Fruit fly (Drosophila melanogaster) whole organism, wandering third instar larva: Measurements from ENCODE around the gene TSG101.

ENCODE experiments used
- CG9705 ChIP-seq: fragments of 200-800 bp; sonication (Bioruptor generic); optimal IDR thresholded peaks from 2 replicates; lab custom pipeline; 2018; ENCODE audit warnings: missing biosample characterization, mild to moderate bottlenecking, missing genetic modification characterization
- CrebA ChIP-seq: fragments of 200-800 bp; sonication (Bioruptor generic); optimal IDR thresholded peaks from 2 replicates; lab custom pipeline; 2016; ENCODE audit warnings: missing biosample characterization, mild to moderate bottlenecking, missing genetic modification characterization, borderline replicate concordance
- Mio ChIP-seq: sonication (Bioruptor generic); optimal IDR thresholded peaks from 2 replicates; lab custom pipeline; 2016; ENCODE audit warnings: missing biosample characterization, missing genetic modification characterization
- Sp1 ChIP-seq: fragments of 200-800 bp; sonication (Bioruptor generic); optimal IDR thresholded peaks from 3 replicates; lab custom pipeline; 2019; ENCODE audit warnings: missing biosample characterization, mild to moderate bottlenecking, missing genetic modification characterization, moderate library complexity
- br ChIP-seq: fragments of 200-800 bp; sonication (Bioruptor generic); optimal IDR thresholded peaks from 2 replicates; lab custom pipeline; 2016; ENCODE audit warnings: missing biosample characterization, missing genetic modification characterization
- brk ChIP-seq: fragments of 200-800 bp; sonication (Bioruptor generic); optimal IDR thresholded peaks from 2 replicates; lab custom pipeline; 2016; ENCODE audit warnings: missing biosample characterization, mild to moderate bottlenecking, missing genetic modification characterization
- dmrt93B ChIP-seq: fragments of 200-800 bp; sonication (Bioruptor generic); optimal IDR thresholded peaks from 2 replicates; lab custom pipeline; 2018; ENCODE audit warnings: missing biosample characterization, mild to moderate bottlenecking, missing genetic modification characterization
- h ChIP-seq: fragments of 200-800 bp; sonication (Bioruptor generic); optimal IDR thresholded peaks from 3 replicates; lab custom pipeline; 2016; ENCODE audit warnings: missing biosample characterization, mild to moderate bottlenecking, missing genetic modification characterization

DNA sequence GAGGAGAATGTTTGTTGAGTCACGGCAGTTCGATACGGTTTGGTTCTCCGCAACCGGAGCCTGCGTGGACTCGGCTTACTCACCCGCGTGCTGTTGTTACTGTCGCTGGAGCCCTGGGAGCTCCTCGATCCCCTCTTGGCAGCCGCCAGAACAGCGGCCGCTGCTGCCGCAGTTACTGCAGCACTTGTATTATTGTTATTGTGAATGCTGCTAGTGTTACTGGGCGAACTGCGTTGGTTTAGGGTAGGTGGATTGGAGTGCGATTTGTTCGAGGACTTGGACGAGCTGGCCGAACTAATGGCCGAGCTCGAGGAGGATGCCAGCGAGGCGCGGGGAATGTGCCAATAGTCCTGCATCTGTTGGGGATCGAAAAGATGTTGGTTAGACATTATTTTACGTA is 31.6 kb upstream of the TSG101 start:
- no peak for TF ChIP-seq CG9705
- TF ChIP-seq dmrt93B (GFP tag; lab: Kevin White, UChicago) = no peak
- no peak for TF ChIP-seq CrebA (GFP tag; lab: Kevin White, UChicago)
- no peak for TF ChIP-seq Mio
- no peak for TF ChIP-seq br
- TF ChIP-seq h (GFP tag; lab: Kevin White, UChicago) = no peak
- no peak for TF ChIP-seq Sp1 (GFP tag; lab: Kevin White, UChicago)
- no peak for TF ChIP-seq brk
